Worm (Caenorhabditis elegans): ENCODE measurements around the gene sdz-13.

ce11 chrIV:10868629-10869251 lies 10.7 kb downstream of the sdz-13 start, which contains the start of gene F13E9.11:
- TF ChIP-seq him-1 (tag; optimal IDR thresholded peaks at IDR 0.05) (no peak), W03F9.2 (tag; optimal IDR thresholded peaks at IDR 0.05) (no peak)

Measured in whole organism, L4/young adult.